Worm (Caenorhabditis elegans) whole organism, L4/young adult: ENCODE results near the gene Y40H4A.2.

Experiments used
- W03F9.2 ChIP-seq: fragments of 150-350 bp; optimal IDR thresholded peaks from 2 replicates; lab custom pipeline; 2014; ENCODE audit warnings: missing biosample characterization, missing genetic modification characterization
- dao-5 ChIP-seq: sonication (generic microtip); optimal IDR thresholded peaks from 2 replicates; lab custom pipeline; 2016; ENCODE audit warnings: missing genotype, missing genetic modification characterization, moderate library complexity, missing compliant biosample characterization
- him-1 ChIP-seq: sonication (generic microtip); optimal IDR thresholded peaks from 2 replicates; lab custom pipeline; 2016; ENCODE audit warnings: missing genotype, missing genetic modification reagents, missing genetic modification characterization, missing compliant biosample characterization

Y40H4A.2 gene

DNA sequence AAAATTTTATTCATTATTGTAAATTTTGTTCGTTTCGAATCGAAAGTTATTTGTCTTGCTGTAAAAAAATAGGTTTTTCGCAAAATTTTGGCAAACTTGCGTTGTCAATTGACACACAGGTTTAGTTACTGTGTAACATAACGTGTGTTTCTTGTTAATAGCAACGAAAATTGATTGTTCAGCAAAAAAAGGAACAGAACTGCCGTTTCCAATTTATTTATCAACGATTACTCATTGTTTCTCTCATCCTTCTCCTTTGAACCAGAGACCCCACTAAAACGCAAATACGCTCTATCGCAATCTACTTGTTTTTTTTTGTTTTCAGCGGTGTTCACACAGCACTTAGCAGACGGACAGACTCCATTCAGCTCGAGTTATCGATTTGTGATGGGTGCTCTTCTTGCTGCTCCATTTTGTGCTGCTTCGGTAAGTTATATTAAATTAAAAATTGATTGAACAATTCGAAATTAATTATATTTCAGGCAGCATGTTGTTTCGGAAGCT lies 12.5 kb upstream of the Y40H4A.2 start, which contains the start of gene R11H6.2:
Gene R11H6.2 (plus strand): TSS at position 326 of the 504 bp plus-strand sequence.
- TF ChIP-seq him-1 (tag; lab: Kevin White, UChicago) (no peak), W03F9.2 (tag; lab: Kevin White, UChicago) (no peak), dao-5 (tag; lab: Kevin White, UChicago) (no peak)

DNA sequence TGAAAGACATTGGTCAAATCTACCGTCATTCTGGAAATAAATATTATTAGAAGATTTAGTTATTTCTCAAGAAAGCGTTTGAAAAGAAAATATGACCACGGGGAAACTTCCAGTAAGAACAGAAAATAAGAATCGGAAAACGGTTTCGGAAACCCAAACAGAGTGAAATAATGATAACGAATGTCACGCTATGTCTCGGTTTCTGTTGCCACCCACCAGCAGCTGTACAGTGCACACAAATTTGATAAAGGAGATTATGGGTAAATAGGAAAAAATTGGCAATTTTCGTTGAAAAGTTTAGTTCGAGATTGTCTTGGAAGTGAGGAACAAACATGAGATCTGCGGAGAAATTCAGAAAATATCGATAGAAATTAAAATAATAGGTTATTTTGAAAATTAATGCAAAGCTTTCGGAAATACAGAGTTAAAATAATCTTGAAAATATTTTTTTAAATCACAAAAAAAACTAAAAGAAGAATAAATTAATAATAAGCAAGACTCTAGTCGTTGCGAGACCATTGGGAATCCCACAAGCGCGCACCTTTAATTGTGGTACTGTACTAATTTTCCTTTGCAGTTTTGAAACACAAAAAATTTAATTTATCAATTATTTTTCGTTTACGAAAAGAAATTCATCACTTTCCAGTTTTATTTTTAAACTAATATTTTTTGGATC lies 11.9 kb upstream of the Y40H4A.2 start, which contains the start of gene pes-9:
Gene pes-9 (minus strand): TSS at position 30 of the 676 bp plus-strand sequence.
- TF ChIP-seq dao-5 (tag; lab: Kevin White, UChicago): no peak
- TF ChIP-seq him-1 (tag; lab: Kevin White, UChicago): no peak
- no peak for TF ChIP-seq W03F9.2 (tag; lab: Kevin White, UChicago)

DNA sequence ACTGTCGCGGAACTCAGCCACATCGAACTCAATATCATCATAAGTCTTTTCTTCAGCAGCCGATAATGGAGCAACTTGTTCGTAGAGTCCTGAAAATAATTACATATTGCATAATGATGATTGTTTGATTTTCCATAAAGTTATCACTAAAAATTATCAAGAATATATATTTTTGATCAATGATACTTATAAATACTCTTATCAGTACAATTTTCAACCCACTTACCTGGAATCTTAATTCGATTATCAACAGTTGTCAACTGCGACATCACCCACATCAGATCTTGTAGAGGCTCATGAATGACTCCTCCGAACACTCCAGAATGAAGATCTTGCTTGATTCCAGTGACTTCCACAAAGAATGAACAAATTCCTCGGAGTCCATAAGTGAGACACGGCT lies 10.7 kb upstream of the Y40H4A.2 start:
- TF ChIP-seq him-1 (tag; lab: Kevin White, UChicago): no peak
- no peak for TF ChIP-seq dao-5 (tag; lab: Kevin White, UChicago)
- TF ChIP-seq W03F9.2 (tag; lab: Kevin White, UChicago): no peak

DNA sequence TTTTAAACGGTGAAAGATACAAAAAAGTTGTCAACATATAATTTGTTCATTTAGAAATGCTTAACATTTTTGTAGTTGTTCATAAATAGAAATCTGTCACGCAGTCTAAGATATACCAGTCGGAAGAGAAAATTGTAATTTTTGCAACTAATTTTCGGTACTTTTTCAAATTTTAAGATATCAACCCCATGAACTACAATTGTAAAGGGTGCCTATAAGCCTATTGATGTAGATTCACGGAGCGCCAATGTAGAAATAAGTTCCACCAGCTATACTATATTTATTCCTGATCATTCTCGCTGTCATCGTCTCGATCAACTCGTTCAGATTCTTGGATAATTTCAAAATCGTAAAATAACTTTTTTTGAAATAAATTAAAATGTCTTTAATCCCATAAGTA lies 9.7 kb upstream of the Y40H4A.2 start:
- TF ChIP-seq dao-5 (tag; lab: Kevin White, UChicago) (no peak), him-1 (tag; lab: Kevin White, UChicago) (no peak), W03F9.2 (tag; lab: Kevin White, UChicago) (no peak)

DNA sequence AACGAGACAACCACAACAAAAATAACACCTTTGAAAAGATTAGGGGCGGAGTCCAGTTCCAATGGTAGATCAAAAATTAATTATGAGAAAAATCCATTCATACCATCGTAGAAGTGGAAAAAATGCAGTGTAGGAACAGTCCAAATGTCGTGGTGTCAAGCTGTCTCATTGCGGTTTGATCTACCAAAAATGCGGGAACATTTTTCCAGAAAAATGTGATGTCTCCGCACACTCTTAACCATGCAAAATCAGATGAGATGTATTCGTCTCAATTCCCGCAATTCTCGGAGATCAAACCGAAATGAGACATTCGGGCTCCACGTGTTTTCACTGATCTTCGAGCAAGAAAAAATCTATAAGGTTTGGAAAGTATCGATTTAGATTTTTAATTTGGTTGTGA lies 8.9 kb upstream of the Y40H4A.2 start:
- TF ChIP-seq W03F9.2 (tag; lab: Kevin White, UChicago): no peak
- no peak for TF ChIP-seq dao-5 (tag; lab: Kevin White, UChicago)
- TF ChIP-seq him-1 (tag; lab: Kevin White, UChicago): no peak

DNA sequence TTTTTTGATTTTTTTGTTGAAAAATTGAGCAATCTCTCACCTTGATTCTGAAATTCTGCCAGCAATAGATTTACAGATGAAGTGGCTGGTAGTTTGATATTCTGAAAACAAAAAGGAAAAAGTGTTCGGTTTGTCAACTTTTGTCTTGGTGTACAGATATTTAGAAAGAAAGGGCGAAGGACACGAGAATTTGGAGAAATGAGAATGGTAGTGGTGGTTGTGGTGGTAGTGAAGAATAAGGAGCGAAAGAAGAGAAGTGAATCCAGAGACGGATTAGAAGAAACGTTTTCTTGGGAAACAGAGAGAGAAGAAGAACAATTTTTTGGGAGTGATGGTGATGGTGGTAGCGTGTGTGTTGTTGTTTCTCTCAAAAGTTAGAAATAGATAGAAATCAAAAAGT lies 5.6 kb downstream of the Y40H4A.2 start, which contains the start of gene gar-3:
Gene gar-3 (minus strand): TSS at position 101 of the 400 bp plus-strand sequence.
- no peak for TF ChIP-seq him-1 (tag; lab: Kevin White, UChicago)
- TF ChIP-seq dao-5 (tag; lab: Kevin White, UChicago): no peak
- TF ChIP-seq W03F9.2 (tag; lab: Kevin White, UChicago): no peak

DNA sequence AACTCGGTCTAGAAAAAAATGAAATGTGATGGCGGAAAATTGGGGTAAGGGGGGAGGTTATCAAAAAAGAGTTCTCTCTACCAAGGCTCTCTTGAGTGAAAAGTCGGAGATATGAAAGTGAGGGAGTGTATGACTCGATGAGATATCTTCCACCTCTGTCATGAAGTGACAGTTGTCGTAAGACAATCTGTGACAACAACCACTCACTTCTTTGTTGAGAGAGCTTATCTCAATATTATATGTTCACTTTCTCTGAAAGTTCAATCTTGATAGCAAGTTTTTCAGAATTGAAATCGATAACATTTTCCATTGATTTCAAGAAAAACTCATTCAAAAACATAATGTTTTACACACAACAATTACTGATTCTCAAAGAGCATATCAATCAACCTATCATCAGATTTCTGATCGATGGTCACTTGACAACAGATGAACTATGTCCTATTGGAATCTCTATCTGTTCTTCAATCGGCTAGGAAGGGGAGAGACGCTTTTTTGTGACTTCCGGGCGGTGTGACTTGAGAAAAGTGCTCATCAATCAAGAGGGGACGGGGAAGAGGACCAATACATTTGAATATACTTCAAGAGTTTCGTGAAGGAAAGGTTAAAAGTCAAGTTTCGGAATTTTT lies 8.4 kb downstream of the Y40H4A.2 start:
- TF ChIP-seq dao-5 (tag; lab: Kevin White, UChicago) (no peak), him-1 (tag; lab: Kevin White, UChicago) (no peak), W03F9.2 (tag; lab: Kevin White, UChicago) (no peak)

DNA sequence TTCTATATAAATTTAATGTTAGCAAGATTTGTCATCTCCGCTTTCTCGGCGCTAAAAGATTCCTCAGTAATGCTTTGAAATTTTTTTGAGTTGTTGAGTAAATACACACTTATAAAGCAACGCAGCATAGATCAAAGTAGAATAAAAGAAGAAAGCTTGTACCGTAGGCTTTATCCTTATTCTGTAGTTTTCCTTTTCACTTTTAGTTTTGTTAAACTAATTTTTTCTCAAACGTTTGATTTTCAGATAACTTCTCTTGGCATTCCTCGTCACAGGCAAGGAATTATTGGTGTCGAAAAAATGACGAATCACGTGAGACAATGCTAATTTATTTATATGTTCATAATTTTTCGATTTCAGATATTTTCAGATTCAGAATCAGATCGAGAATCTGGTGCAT lies 22.7 kb downstream of the Y40H4A.2 start, which contains the start of gene C53A5.11:
Gene C53A5.11 (plus strand): TSS at position 301 of the 400 bp plus-strand sequence.
- TF ChIP-seq him-1 (tag; lab: Kevin White, UChicago) (no peak), W03F9.2 (tag; lab: Kevin White, UChicago) (no peak), dao-5 (tag; lab: Kevin White, UChicago) (no peak)

DNA sequence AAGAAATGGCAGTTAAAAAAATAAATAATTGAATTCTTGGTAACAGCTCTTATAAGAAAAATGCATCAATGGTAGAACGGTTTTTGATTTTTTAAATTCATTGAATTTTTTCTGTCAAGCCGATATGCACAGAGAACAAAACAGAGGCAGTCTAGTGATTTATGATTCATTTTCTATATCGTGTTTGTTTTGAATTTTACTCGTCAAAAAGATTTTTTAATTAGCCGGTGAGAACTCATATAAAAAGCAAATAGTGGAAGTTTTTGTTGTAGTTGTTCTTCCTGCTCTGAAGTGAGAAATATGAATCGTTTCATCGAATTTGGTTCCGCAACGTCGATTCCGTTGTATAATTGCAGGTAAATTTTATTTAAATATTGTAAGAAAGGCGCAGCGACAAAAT lies 25.9 kb downstream of the Y40H4A.2 start, which contains the start of gene srt-32:
Gene srt-32 (plus strand): TSS at position 301 of the 400 bp plus-strand sequence.
- TF ChIP-seq him-1 (tag; lab: Kevin White, UChicago): no peak
- TF ChIP-seq W03F9.2 (tag; lab: Kevin White, UChicago): no peak
- TF ChIP-seq dao-5 (tag; lab: Kevin White, UChicago): no peak

DNA sequence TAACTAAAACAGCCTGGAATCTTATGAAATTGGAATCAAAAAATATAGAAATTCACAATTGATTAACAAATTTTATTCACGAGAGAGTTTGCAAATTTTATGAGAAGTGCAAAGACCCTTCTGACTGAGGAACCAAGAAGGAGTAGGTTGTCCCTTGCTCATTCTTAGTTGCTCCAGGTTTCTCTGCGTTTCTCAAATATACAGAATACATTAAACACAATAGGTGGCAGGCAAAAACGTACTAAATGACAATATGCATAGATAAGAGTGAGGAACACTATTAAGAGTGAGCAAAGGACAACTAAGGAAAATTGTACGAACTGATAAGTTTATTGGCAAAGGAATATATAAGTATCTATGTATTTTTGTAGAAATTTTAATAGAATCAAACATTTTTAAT lies 26.5 kb downstream of the Y40H4A.2 start, which contains the start of gene C53A5.9:
Gene C53A5.9 (minus strand): TSS at position 101 of the 400 bp plus-strand sequence.
- TF ChIP-seq him-1 (tag; lab: Kevin White, UChicago) (no peak), dao-5 (tag; lab: Kevin White, UChicago) (no peak), W03F9.2 (tag; lab: Kevin White, UChicago) (no peak)

DNA sequence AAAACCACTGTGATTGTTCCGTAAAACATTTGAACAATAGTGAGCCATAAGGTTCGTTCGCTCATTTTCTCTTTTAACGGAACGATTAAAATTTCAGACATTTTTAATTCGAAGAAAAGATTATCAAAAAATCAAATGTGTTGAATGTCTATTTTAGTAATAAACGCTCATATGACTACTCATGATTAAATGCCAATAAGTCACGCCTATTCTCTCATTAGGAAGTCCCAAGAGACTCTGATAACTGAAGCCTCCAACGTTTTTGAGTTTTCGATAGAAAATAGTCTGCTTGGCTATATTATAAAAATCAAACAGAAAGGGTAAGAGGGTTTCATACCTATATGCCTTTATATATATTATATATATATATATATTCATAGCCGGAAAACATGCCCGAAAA lies 29.1 kb downstream of the Y40H4A.2 start, which contains the start of gene srg-47:
Gene srg-47 (minus strand): TSS at position 101 of the 400 bp plus-strand sequence.
- TF ChIP-seq W03F9.2 (tag; lab: Kevin White, UChicago) (no peak), him-1 (tag; lab: Kevin White, UChicago) (no peak), dao-5 (tag; lab: Kevin White, UChicago) (no peak)

DNA sequence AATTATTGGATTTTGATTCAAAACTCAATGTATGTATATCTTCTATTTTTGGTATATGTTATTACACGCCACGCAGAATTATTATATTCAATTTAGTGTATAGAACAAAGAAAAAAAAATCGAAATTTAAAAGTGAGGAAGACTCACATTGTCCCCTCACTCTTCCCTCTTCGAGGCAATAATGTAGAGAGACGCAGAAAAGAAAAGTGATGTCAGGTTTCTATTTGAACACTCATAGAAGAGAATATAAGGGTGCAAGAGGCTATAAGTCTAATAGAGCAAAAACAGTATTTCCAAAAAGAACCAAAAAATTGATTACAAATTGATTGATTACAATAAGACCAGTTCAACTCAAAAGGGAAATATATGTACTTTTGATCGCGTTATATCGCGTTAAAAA lies 36.7 kb downstream of the Y40H4A.2 start:
- TF ChIP-seq W03F9.2 (tag; lab: Kevin White, UChicago) (no peak), him-1 (tag; lab: Kevin White, UChicago) (no peak), dao-5 (tag; lab: Kevin White, UChicago) (no peak)

DNA sequence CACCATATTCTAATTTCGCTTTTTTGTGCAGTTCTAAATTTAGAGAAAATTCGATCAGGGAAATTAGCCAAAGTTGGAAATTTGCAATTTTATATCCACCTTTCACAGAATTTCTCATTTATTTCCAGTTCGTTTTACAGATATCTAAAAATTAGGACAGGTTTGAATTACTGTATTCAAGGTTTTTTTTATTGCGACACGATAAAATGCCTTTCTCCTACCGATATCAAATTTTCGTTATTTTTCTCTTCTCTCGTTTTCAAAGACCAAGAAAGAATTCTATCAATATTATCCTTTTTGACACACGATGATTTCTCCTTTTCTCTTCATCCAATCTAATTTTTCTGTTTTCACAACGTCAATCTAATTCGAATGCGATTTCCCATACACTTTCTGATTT lies 38.7 kb downstream of the Y40H4A.2 start, which contains the start of gene C53A5.13:
Gene C53A5.13 (plus strand): TSS at position 301 of the 400 bp plus-strand sequence.
- no peak for TF ChIP-seq him-1 (tag; lab: Kevin White, UChicago)
- no peak for TF ChIP-seq dao-5 (tag; lab: Kevin White, UChicago)
- no peak for TF ChIP-seq W03F9.2 (tag; lab: Kevin White, UChicago)
